Worm (Caenorhabditis elegans) whole organism, L4/young adult: ENCODE measurements around the gene Y4C6B.7.

Experiments
- W03F9.2 ChIP-seq: fragments of 150-350 bp; optimal IDR thresholded peaks from 2 replicates; lab custom pipeline; 2014; ENCODE audit warnings: missing biosample characterization, missing genetic modification characterization
- dao-5 ChIP-seq: sonication (generic microtip); optimal IDR thresholded peaks from 2 replicates; lab custom pipeline; 2016; ENCODE audit warnings: missing genotype, missing genetic modification characterization, moderate library complexity, missing compliant biosample characterization
- him-1 ChIP-seq: sonication (generic microtip); optimal IDR thresholded peaks from 2 replicates; lab custom pipeline; 2016; ENCODE audit warnings: missing genotype, missing genetic modification reagents, missing genetic modification characterization, missing compliant biosample characterization

DNA sequence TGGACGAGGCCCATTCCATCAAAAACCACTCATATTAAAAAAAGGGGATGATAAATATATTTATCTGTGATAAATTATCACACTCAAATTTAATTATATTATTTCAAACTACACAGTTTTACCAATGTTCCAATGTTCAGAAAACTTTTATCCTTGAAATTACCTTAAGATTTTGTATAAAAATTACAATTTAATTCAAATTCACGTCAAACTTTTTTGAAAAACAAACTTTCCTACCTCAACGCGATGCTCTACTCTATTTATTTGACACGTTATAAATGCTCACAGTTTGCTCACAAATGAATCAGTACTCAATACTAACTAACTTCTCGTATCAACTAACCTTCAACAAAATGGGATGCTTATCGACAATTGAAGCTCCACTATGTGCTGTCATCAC lies 29.3 kb upstream of the Y4C6B.7 start, which contains the start of gene F41H10.1:
- TF ChIP-seq him-1 (tag; lab: Kevin White, UChicago) (no peak), dao-5 (tag; lab: Kevin White, UChicago) (no peak), W03F9.2 (tag; lab: Kevin White, UChicago) (no peak)
